Worm (Caenorhabditis elegans) whole organism, L2 larva: ENCODE data around the gene lsy-2.

Experiments
- F13H6.1 ChIP-seq: sonication (generic microtip); optimal IDR thresholded peaks from 2 replicates; lab custom pipeline; 2016; ENCODE audit warnings: missing genetic modification characterization, missing compliant biosample characterization
- R02D3.7 ChIP-seq: fragments of 150-350 bp; optimal IDR thresholded peaks from 2 replicates; lab custom pipeline; 2014; ENCODE audit warnings: missing biosample characterization, missing genetic modification characterization
- Y55F3AM.14 ChIP-seq: fragments of 200-800 bp; sonication (Bioruptor generic); optimal IDR thresholded peaks from 2 replicates; lab custom pipeline; 2018; ENCODE audit warnings: mild to moderate bottlenecking, missing genetic modification characterization, missing compliant biosample characterization
- ama-1 ChIP-seq: fragments of 150-350 bp; optimal IDR thresholded peaks from 2 replicates; lab custom pipeline; 2018; ENCODE audit warnings: inconsistent platforms
- ceh-16 ChIP-seq: fragments of 150-350 bp; optimal IDR thresholded peaks from 2 replicates; lab custom pipeline; 2014; ENCODE audit warnings: missing biosample characterization, missing genetic modification characterization
- ceh-82 ChIP-seq: fragments of 150-350 bp; optimal IDR thresholded peaks from 2 replicates; lab custom pipeline; 2014; ENCODE audit warnings: missing biosample characterization, missing genetic modification characterization
- crh-2 ChIP-seq: sonication (generic microtip); optimal IDR thresholded peaks from 2 replicates; lab custom pipeline; 2017; ENCODE audit warnings: missing biosample characterization, missing genetic modification characterization
- dmd-4 ChIP-seq: sonication (generic microtip); optimal IDR thresholded peaks from 2 replicates; lab custom pipeline; 2017; ENCODE audit warnings: missing biosample characterization, missing genetic modification characterization
- egl-27 ChIP-seq: sonication (generic microtip); optimal IDR thresholded peaks from 3 replicates; lab custom pipeline; 2017; ENCODE audit warnings: missing biosample characterization, missing genetic modification reagents, missing genetic modification characterization
- elt-1 ChIP-seq: fragments of 150-350 bp; optimal IDR thresholded peaks from 2 replicates; lab custom pipeline; 2014; ENCODE audit warnings: missing biosample characterization, missing genetic modification characterization
- fos-1 ChIP-seq: fragments of 150-350 bp; optimal IDR thresholded peaks from 2 replicates; lab custom pipeline; 2014; ENCODE audit warnings: missing biosample characterization, missing genetic modification characterization
- gmeb-1 ChIP-seq: fragments of 150-350 bp; optimal IDR thresholded peaks from 2 replicates; lab custom pipeline; 2014; ENCODE audit warnings: missing biosample characterization, missing genetic modification characterization
- lin-13 ChIP-seq: fragments of 150-350 bp; optimal IDR thresholded peaks from 2 replicates; lab custom pipeline; 2014; ENCODE audit warnings: missing biosample characterization, missing genetic modification reagents, missing genetic modification characterization
- lin-39 ChIP-seq: fragments of 150-350 bp; optimal IDR thresholded peaks from 2 replicates; lab custom pipeline; 2014; ENCODE audit warnings: missing biosample characterization, missing genetic modification reagents, missing genetic modification characterization
- lsy-2 ChIP-seq, 2 experiments: fragments of 150-350 bp in 1 of 2; sonication (generic microtip) in 1 of 2; optimal IDR thresholded peaks; 2 replicates each; lab custom pipeline; 2014 to 2017; ENCODE audit warnings: missing biosample characterization in 2 of 2, missing genetic modification characterization in 2 of 2
- mab-5 ChIP-seq: fragments of 150-350 bp; optimal IDR thresholded peaks from 2 replicates; lab custom pipeline; 2014; ENCODE audit warnings: missing biosample characterization, missing genetic modification characterization
- mbf-1 ChIP-seq: sonication (generic microtip); optimal IDR thresholded peaks from 2 replicates; lab custom pipeline; 2017; ENCODE audit warnings: missing biosample characterization, missing genetic modification characterization
- mdl-1 ChIP-seq, 2 experiments: fragments of 150-350 bp in 1 of 2; sonication (generic microtip) in 1 of 2; optimal IDR thresholded peaks; 2 replicates each; lab custom pipeline; 2017; ENCODE audit warnings: missing biosample characterization in 2 of 2, missing genetic modification characterization in 2 of 2
- nhr-10 ChIP-seq: sonication (generic microtip); optimal IDR thresholded peaks from 2 replicates; lab custom pipeline; 2017; ENCODE audit warnings: missing biosample characterization, missing genetic modification characterization
- nhr-12 ChIP-seq: fragments of 150-350 bp; optimal IDR thresholded peaks from 2 replicates; lab custom pipeline; 2014; ENCODE audit warnings: missing biosample characterization, missing genetic modification characterization
- nhr-23 ChIP-seq: fragments of 150-350 bp; optimal IDR thresholded peaks from 2 replicates; lab custom pipeline; 2014; ENCODE audit warnings: missing biosample characterization, missing genetic modification reagents, missing genetic modification characterization
- nhr-237 ChIP-seq: fragments of 150-350 bp; optimal IDR thresholded peaks from 2 replicates; lab custom pipeline; 2014; ENCODE audit warnings: missing biosample characterization, missing genetic modification characterization
- nhr-6 ChIP-seq: fragments of 150-350 bp; optimal IDR thresholded peaks from 2 replicates; lab custom pipeline; 2014; ENCODE audit warnings: missing biosample characterization, missing genetic modification characterization
- nhr-77 ChIP-seq: fragments of 150-350 bp; optimal IDR thresholded peaks from 2 replicates; lab custom pipeline; 2014; ENCODE audit warnings: missing biosample characterization, missing genetic modification characterization
- sem-4 ChIP-seq: fragments of 150-350 bp; optimal IDR thresholded peaks from 2 replicates; lab custom pipeline; 2014; ENCODE audit warnings: missing biosample characterization, missing genetic modification reagents, missing genetic modification characterization
- sma-9 ChIP-seq, 2 experiments: fragments of 150-350 bp in 1 of 2; sonication (generic microtip) in 1 of 2; optimal IDR thresholded peaks; 2 replicates each; lab custom pipeline; 2014 to 2016; ENCODE audit warnings: missing genetic modification characterization in 2 of 2, mild to moderate bottlenecking in 1 of 2, missing biosample characterization in 1 of 2, missing compliant biosample characterization in 1 of 2, missing genetic modification reagents in 1 of 2, moderate library complexity in 1 of 2
- unc-39 ChIP-seq: fragments of 150-350 bp; optimal IDR thresholded peaks from 2 replicates; lab custom pipeline; 2014; ENCODE audit warnings: missing biosample characterization, missing genetic modification characterization
- unc-55 ChIP-seq: fragments of 150-350 bp; sonication (generic microtip); optimal IDR thresholded peaks from 3 replicates; lab custom pipeline; 2014; ENCODE audit warnings: missing biosample characterization, missing genetic modification reagents, missing genetic modification characterization
- zag-1 ChIP-seq: fragments of 150-350 bp; optimal IDR thresholded peaks from 2 replicates; lab custom pipeline; 2014; ENCODE audit warnings: missing biosample characterization, missing genetic modification characterization

lsy-2 gene

DNA sequence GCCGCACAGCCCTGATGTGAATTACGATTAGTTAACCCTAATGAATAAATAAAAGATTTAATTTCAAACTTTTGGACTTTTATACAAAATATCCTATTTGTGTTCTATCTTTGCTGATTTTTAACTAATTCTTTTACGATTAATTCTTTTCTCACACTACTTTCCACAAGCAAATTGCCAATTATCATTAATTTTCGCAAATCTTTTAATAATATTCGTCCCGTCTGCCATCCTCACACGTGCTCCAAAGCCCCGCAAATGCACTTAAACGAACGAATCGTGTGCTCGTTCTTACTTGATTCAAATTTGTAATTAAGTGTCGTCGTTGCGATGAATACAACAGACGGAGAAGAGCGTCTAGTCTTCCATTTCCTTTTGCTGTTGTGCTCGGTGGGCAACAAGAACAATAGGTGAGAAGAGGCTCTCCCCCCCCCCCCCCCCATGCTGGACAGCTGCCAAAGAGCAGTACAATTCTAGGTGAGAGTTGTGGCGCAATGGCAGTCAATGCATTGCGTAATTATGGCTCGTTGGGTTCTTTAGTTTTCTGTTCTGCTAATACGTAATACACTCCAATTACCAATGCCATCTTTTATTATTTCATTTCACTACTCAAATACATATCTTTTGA is 44.8 kb upstream of the lsy-2 start:
- TF ChIP-seq ceh-82 (tag; lab: Kevin White, UChicago) = no peak
- TF ChIP-seq fos-1 = no peak

DNA sequence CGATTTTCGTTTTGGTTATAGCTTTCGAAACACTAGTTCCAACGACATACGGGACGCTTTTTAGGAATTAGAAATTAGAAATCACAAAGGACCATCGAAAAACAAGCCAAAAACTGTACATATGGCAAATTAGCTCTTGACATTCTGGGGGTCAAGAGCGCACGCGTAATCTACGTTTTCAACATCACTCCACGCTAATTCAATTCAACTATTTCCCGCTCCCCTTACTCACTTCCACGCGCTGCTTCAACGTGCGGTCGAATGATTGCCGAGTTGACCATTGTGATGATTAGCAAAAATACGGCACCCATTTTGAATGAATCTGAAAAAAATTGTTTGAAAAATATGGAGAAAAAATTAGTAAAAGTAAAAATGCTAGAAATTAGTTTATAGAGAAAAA is 43.9 kb upstream of the lsy-2 start:
- TF ChIP-seq ceh-16 (tag; lab: Kevin White, UChicago) = no peak
- no peak for TF ChIP-seq nhr-10 (tag; lab: Kevin White, UChicago)
- TF ChIP-seq ceh-82 (tag; lab: Kevin White, UChicago) = no peak
- no peak for TF ChIP-seq lin-39 (tag; lab: Kevin White, UChicago)
- TF ChIP-seq nhr-12 (tag; lab: Kevin White, UChicago) = no peak
- no peak for TF ChIP-seq nhr-23
- no peak for TF ChIP-seq sma-9 (GFP tag; optimal IDR thresholded peaks at IDR 0.05; lab: Kevin White, UChicago)
- TF ChIP-seq sma-9 (tag; optimal IDR thresholded peaks at IDR 0.05; lab: Kevin White, UChicago) = no peak
- no peak for TF ChIP-seq Y55F3AM.14 (GFP tag; lab: Kevin White, UChicago)
- no peak for TF ChIP-seq nhr-237 (tag; lab: Kevin White, UChicago)
- TF ChIP-seq R02D3.7 (tag; lab: Kevin White, UChicago) = no peak
- no peak for TF ChIP-seq unc-55 (GFP tag; lab: Kevin White, UChicago)
- no peak for TF ChIP-seq crh-2 (tag; lab: Kevin White, UChicago)

ce11 chrX:2046124-2046722 is 43.3 kb upstream of the lsy-2 start, which contains the start of gene igcm-4:
TSS of gene igcm-4 (minus strand) at chrX:2046360.
- no peak for TF ChIP-seq mbf-1 (tag; lab: Kevin White, UChicago)
- no peak for TF ChIP-seq mdl-1 (tag; optimal IDR thresholded peaks at IDR 0.05; lab: Kevin White, UChicago)
- TF ChIP-seq ceh-16 (tag; lab: Kevin White, UChicago) = peak; percentile 39
- TF ChIP-seq sma-9 (GFP tag; optimal IDR thresholded peaks at IDR 0.05; lab: Kevin White, UChicago) = no peak
- TF ChIP-seq sma-9 (tag; optimal IDR thresholded peaks at IDR 0.05; lab: Kevin White, UChicago) = no peak
- no peak for TF ChIP-seq Y55F3AM.14 (GFP tag; lab: Kevin White, UChicago)
- TF ChIP-seq unc-39 (tag; lab: Kevin White, UChicago) = no peak
- TF ChIP-seq nhr-6 (tag; lab: Kevin White, UChicago) = no peak
- no peak for TF ChIP-seq gmeb-1 (tag; lab: Kevin White, UChicago)
- TF ChIP-seq egl-27 (tag; lab: Kevin White, UChicago) = no peak
- no peak for TF ChIP-seq nhr-237 (tag; lab: Kevin White, UChicago)
- TF ChIP-seq unc-55 (GFP tag; lab: Kevin White, UChicago) = peak; percentile 30
- peak; percentile 96 for TF ChIP-seq mab-5 (tag; lab: Kevin White, UChicago)
- TF ChIP-seq dmd-4 (tag; lab: Kevin White, UChicago) = no peak
- no peak for TF ChIP-seq F13H6.1 (tag; lab: Kevin White, UChicago)

ce11 chrX:2047208-2047946 is 42.1 kb upstream of the lsy-2 start:
- TF ChIP-seq zag-1 (tag; lab: Kevin White, UChicago) (no peak), nhr-77 (tag; lab: Kevin White, UChicago) (no peak), mbf-1 (tag; lab: Kevin White, UChicago) (no peak), sma-9 (GFP tag; optimal IDR thresholded peaks at IDR 0.05; lab: Kevin White, UChicago) (no peak), sma-9 (tag; optimal IDR thresholded peaks at IDR 0.05; lab: Kevin White, UChicago) (no peak), nhr-6 (tag; lab: Kevin White, UChicago) (no peak), dmd-4 (tag; lab: Kevin White, UChicago) (no peak), F13H6.1 (tag; lab: Kevin White, UChicago) (no peak), lsy-2 (tag; optimal IDR thresholded peaks at IDR 0.05; lab: Kevin White, UChicago) (no peak), nhr-23 (no peak), ama-1 (lab: Kevin White, UChicago) (no peak), lin-13 (GFP tag; lab: Kevin White, UChicago) (no peak), ceh-16 (tag; lab: Kevin White, UChicago) (no peak)
- TF ChIP-seq, all 48 proteins: peak for 0

- TF ChIP-seq lsy-2 (tag; optimal IDR thresholded peaks at IDR 0.05; lab: Kevin White, UChicago) (no peak), elt-1 (tag; lab: Kevin White, UChicago) (no peak), unc-39 (tag; lab: Kevin White, UChicago) (no peak), sem-4 (no peak), lin-39 (tag; lab: Kevin White, UChicago) (no peak), Y55F3AM.14 (GFP tag; lab: Kevin White, UChicago) (no peak)
These were observed 40.6 kb upstream of the lsy-2 start for ce11 chrX:2048865-2049405.
